Fruit fly (Drosophila melanogaster): ENCODE measurements around the gene Tep4.

Tep4 gene

DNA sequence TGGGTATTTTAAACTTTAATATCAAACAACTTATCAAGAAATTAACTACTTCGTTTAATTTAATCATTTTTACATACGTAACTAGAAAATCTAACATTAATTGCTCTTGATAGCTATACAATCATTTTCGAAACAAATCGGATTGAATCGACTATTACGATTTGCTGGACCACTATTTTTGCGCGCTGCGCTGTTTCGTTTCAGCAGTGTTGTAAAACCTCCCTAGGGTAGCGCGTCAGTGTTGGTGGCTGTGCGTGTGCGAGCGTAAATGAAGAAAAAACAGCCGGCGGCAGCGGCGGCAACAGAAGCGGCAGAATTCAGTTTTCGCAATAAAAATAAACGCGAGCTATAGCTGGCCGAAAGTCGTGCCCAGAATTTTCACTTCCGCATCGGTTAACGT, 15.1 kb upstream of the Tep4 start, which contains the start of gene CG33116:
TSS of gene CG33116 (plus strand) at position 233 of the 400 bp plus-strand sequence.
- TF ChIP-seq usp (GFP tag; optimal IDR thresholded peaks at IDR 0.05) = no peak
- TF ChIP-seq EcR (GFP tag; optimal IDR thresholded peaks at IDR 0.05) = no peak
- TF ChIP-seq psq (optimal IDR thresholded peaks at IDR 0.05) = no peak
- TF ChIP-seq pan (optimal IDR thresholded peaks at IDR 0.05) = no peak
- TF ChIP-seq Dll (optimal IDR thresholded peaks at IDR 0.05) = no peak
- TF ChIP-seq CG8478 (optimal IDR thresholded peaks at IDR 0.05) = no peak

DNA sequence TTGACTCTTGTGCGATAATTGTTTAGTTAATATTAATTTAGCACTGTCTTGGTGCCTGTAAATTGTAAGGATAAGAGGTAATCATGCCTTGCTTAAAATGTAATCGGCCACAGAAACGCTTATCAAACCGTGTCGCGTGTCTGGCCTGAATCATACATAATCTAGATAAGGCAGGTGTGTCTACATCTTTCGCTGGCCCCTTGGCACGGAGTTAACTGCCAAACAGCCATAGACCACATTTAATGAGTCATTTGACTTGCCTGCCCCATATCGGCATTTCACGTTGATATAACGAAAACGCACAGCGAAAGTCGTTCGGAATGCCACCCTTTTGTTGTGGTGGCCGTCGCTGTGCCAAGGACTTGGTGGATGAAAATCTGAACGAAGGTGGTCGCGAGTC, 13.1 kb upstream of the Tep4 start, which contains the start of gene CG31697:
TSS of gene CG31697 (plus strand) at position 215 of the 400 bp plus-strand sequence.
- TF ChIP-seq EcR (GFP tag; optimal IDR thresholded peaks at IDR 0.05) = no peak
- TF ChIP-seq psq (optimal IDR thresholded peaks at IDR 0.05) = no peak
- TF ChIP-seq usp (GFP tag; optimal IDR thresholded peaks at IDR 0.05) = no peak
- TF ChIP-seq pan (optimal IDR thresholded peaks at IDR 0.05) = no peak
- no peak for TF ChIP-seq Dll (optimal IDR thresholded peaks at IDR 0.05)
- TF ChIP-seq CG8478 (optimal IDR thresholded peaks at IDR 0.05) = no peak

DNA sequence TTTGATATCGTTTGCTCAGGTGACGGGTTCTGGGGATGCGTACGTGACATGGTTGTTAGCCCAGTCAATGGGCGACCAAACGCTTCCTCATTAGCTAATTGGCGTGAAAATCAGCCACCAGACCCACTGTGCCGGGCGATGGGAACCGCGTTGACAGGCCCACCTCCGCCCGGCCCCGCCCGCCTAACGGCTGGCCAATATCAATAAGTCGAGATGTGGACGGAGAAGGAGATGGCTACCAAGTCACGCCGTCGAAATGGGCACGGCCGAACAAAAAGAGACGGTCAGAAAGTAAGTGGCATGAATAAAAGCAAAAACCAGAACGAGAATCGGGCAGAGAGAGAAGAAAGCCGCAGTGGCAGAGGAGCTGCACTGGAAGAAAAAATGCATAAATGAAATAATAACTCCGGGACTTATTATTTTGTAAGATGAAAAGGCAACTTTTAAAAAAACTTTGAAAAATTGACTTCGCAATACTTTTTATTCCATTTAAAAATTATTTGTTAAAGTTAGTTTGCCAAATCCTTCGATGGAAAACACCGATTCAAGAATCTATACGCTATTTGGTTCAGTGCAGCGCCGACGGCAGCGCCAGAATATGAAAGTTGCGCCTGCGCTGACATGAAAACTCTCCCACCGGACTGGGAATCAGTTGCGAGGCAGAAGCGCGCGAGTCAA, 10.4 kb upstream of the Tep4 start, which contains the start of gene CG13082:
TSS of gene CG13082 (plus strand) at position 647 of the 678 bp plus-strand sequence.
- TF ChIP-seq pan (optimal IDR thresholded peaks at IDR 0.05) (no peak), psq (optimal IDR thresholded peaks at IDR 0.05) (no peak), usp (GFP tag; optimal IDR thresholded peaks at IDR 0.05) (no peak), Dll (optimal IDR thresholded peaks at IDR 0.05) (no peak), CG8478 (optimal IDR thresholded peaks at IDR 0.05) (no peak), EcR (GFP tag; optimal IDR thresholded peaks at IDR 0.05) (no peak)

DNA sequence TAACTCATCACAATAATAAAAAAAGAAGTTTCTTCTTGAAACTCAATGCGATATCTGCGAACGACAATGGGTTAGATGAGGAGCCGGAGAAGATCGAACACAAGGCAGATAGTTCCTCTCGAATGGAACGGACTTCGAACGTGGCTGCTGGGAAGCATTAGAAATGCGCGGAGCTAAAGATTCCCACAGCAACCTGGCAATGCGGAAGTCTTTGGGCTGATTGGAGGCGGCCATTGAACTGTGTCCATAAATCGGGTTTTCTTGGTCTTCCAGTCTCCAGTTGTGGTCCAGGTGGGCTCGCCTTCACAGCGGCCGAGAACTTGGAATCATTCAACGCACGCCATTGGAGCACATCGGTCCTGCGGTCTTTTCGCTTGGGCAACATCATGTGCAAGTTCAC, 8.0 kb upstream of the Tep4 start, which contains the start of gene CG13081:
TSS of gene CG13081 (plus strand) at position 301 of the 400 bp plus-strand sequence.
- TF ChIP-seq CG8478 (optimal IDR thresholded peaks at IDR 0.05) = no peak
- peak in 1 of 2 experiments; percentile 42 for TF ChIP-seq EcR (GFP tag; optimal IDR thresholded peaks at IDR 0.05)
- TF ChIP-seq Dll (optimal IDR thresholded peaks at IDR 0.05) = no peak

- no peak for TF ChIP-seq EcR (GFP tag; optimal IDR thresholded peaks at IDR 0.05)
Measured at dm6 chr2L:19542268-19542773, 6.0 kb upstream of the Tep4 start.

dm6 chr2L:19543010-19543564, 5.2 kb upstream of the Tep4 start:
- TF ChIP-seq psq (optimal IDR thresholded peaks at IDR 0.05) (no peak), EcR (GFP tag; optimal IDR thresholded peaks at IDR 0.05) (no peak), CG8478 (optimal IDR thresholded peaks at IDR 0.05) (no peak), Dll (optimal IDR thresholded peaks at IDR 0.05) (no peak), pan (optimal IDR thresholded peaks at IDR 0.05) (no peak), usp (GFP tag; optimal IDR thresholded peaks at IDR 0.05) (no peak)

DNA sequence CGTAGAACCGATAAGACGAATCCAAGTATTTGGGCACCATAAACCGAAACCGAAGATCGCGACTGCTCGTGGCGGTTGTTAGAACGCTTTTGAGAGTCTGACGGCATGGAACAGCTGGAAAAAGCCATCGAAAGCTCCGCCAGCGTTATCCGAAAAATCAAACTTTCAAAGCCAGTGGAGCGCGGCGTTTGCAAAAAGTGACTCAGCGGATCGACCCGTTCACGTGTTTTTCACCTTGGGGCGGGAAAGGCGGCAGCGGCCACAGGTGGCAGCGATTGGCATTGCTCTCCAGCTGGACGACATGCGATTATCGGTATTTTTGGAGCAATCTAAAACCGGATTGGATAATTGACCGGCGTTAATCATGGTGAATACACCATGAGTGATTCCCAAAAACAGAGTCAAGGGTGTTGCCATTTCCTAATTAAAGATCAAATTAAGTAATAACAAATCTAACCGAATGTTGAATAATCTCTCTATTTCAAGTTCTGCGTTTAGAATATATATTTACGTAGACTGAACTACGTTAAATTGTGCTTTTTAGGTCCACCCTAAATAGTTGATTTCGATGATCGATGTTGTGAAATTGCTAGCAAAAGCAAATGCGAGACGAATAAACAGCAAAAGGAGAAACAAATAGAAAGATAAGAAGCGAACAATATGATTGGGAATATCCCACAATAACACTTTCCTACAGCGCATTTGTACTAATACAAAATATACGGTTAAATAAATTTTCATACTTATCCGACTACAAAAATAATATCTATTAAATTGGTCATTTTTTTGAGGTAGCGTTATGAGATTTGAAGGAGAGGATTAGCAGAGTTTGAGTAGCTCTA, 1.2 kb upstream of the Tep4 start, which contains the start of gene CG10337:
TSS of gene CG10337 (minus strand) at position 91 of the 842 bp plus-strand sequence.
- TF ChIP-seq Dll (optimal IDR thresholded peaks at IDR 0.05) (no peak), psq (optimal IDR thresholded peaks at IDR 0.05) (no peak), usp (GFP tag; optimal IDR thresholded peaks at IDR 0.05) (no peak), pan (optimal IDR thresholded peaks at IDR 0.05) (no peak), EcR (GFP tag; optimal IDR thresholded peaks at IDR 0.05) (no peak), CG8478 (optimal IDR thresholded peaks at IDR 0.05) (no peak)

DNA sequence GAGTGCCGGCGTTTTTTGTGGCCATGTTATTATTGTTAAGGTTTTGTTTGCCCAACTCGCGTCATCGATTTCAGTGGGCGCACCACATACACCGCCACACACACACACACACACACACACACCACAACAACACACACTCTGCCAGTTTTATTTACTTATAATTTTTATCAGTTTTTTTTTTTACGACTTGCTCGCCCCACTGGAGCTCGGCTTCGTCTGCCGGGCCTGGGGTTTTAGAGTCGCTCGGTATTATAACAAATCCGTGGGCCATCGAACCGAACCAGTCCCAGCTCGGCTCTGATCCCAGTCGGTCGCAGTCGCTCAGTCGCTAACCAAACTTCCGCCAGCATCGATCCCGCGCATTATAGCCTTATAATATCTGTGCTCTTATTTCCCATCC, 1.1 kb downstream of the Tep4 start:
- TF ChIP-seq psq (optimal IDR thresholded peaks at IDR 0.05) (no peak), EcR (GFP tag; optimal IDR thresholded peaks at IDR 0.05) (peak in 1 of 2 experiments; percentile 73)

dm6 chr2L:19563029-19563980, 15.0 kb downstream of the Tep4 start, which contains the start of gene CG13078:
Gene CG13078, plus strand, starts transcription at chr2L:19563930.
- TF ChIP-seq pan (optimal IDR thresholded peaks at IDR 0.05) (no peak), EcR (GFP tag; optimal IDR thresholded peaks at IDR 0.05) (no peak), psq (optimal IDR thresholded peaks at IDR 0.05) (no peak), usp (GFP tag; optimal IDR thresholded peaks at IDR 0.05) (no peak), CG8478 (optimal IDR thresholded peaks at IDR 0.05) (no peak), Dll (optimal IDR thresholded peaks at IDR 0.05) (no peak)

- TF ChIP-seq EcR (GFP tag; optimal IDR thresholded peaks at IDR 0.05) (no peak), usp (GFP tag; optimal IDR thresholded peaks at IDR 0.05) (no peak), pan (optimal IDR thresholded peaks at IDR 0.05) (no peak), CG8478 (optimal IDR thresholded peaks at IDR 0.05) (no peak), Dll (optimal IDR thresholded peaks at IDR 0.05) (no peak), psq (optimal IDR thresholded peaks at IDR 0.05) (no peak)
Measured at dm6 chr2L:19565233-19565898, 17.1 kb downstream of the Tep4 start, which contains the start of gene CG13077. Gene CG13077, plus strand, starts transcription at chr2L:19565863.

Measured in whole organism.